Worm (Caenorhabditis elegans) whole organism, late embryonic: ENCODE measurements around the gene Y37D8A.6.

Experiments
- C08G9.2 ChIP-seq: sonication (generic microtip); optimal IDR thresholded peaks from 2 replicates; lab custom pipeline; 2016; ENCODE audit warnings: mild to moderate bottlenecking, missing genetic modification characterization, moderate library complexity, missing compliant biosample characterization
- C38D4.7 ChIP-seq: fragments of 200-800 bp; sonication (Bioruptor generic); optimal IDR thresholded peaks from 2 replicates; lab custom pipeline; 2018; ENCODE audit warnings: mild to moderate bottlenecking, missing genetic modification characterization, moderate library complexity, missing compliant biosample characterization
- F13H6.1 ChIP-seq: sonication (generic microtip); optimal IDR thresholded peaks from 2 replicates; lab custom pipeline; 2016; ENCODE audit warnings: missing genetic modification characterization, missing compliant biosample characterization
- K02D7.2 ChIP-seq: sonication (generic microtip); optimal IDR thresholded peaks from 2 replicates; lab custom pipeline; 2017; ENCODE audit warnings: mild to moderate bottlenecking, missing genetic modification characterization, missing compliant biosample characterization
- K09A11.1 ChIP-seq: sonication (generic microtip); optimal IDR thresholded peaks from 2 replicates; lab custom pipeline; 2017; ENCODE audit warnings: antibody characterized with exemption, mild to moderate bottlenecking, missing genetic modification characterization, missing compliant biosample characterization; ENCODE audit not compliant: insufficient read depth
- Y22D7AL.16 ChIP-seq: sonication (generic microtip); optimal IDR thresholded peaks from 2 replicates; lab custom pipeline; 2016; ENCODE audit warnings: missing genetic modification characterization, missing compliant biosample characterization
- ama-1 ChIP-seq: fragments of 150-350 bp; optimal IDR thresholded peaks from 2 replicates; lab custom pipeline; 2014
- ceh-19 ChIP-seq: fragments of 200-800 bp; sonication (Bioruptor generic); optimal IDR thresholded peaks from 2 replicates; lab custom pipeline; 2018; ENCODE audit warnings: mild to moderate bottlenecking, missing genetic modification characterization, missing compliant biosample characterization
- ceh-2 ChIP-seq: sonication (generic microtip); optimal IDR thresholded peaks from 2 replicates; lab custom pipeline; 2016; ENCODE audit warnings: missing genotype, missing genetic modification characterization, missing compliant biosample characterization
- ceh-24 ChIP-seq: sonication (generic microtip); optimal IDR thresholded peaks from 2 replicates; lab custom pipeline; 2016; ENCODE audit warnings: mild to moderate bottlenecking, missing genetic modification characterization, missing compliant biosample characterization
- ceh-34 ChIP-seq: sonication (generic microtip); optimal IDR thresholded peaks from 2 replicates; lab custom pipeline; 2016; ENCODE audit warnings: mild to moderate bottlenecking, missing genetic modification characterization, missing compliant biosample characterization
- ceh-45 ChIP-seq: fragments of 200-800 bp; sonication (Bioruptor generic); IDR thresholded peaks from 2 replicates; pipeline ENCODE4 v1.3.6; 2022; ENCODE audit warnings: missing genetic modification reagents, missing genetic modification characterization, missing compliant biosample characterization
- elt-2 ChIP-seq: sonication (generic microtip); optimal IDR thresholded peaks from 2 replicates; lab custom pipeline; 2016; ENCODE audit warnings: missing genetic modification reagents, missing genetic modification characterization, missing compliant biosample characterization
- elt-4 ChIP-seq: sonication (generic microtip); optimal IDR thresholded peaks from 2 replicates; lab custom pipeline; 2016; ENCODE audit warnings: missing genetic modification characterization, missing compliant biosample characterization
- ets-4 ChIP-seq: sonication (generic microtip); optimal IDR thresholded peaks from 2 replicates; lab custom pipeline; 2016; ENCODE audit warnings: missing genetic modification characterization, missing compliant biosample characterization
- eyg-1 ChIP-seq: sonication (generic microtip); optimal IDR thresholded peaks from 2 replicates; lab custom pipeline; 2016; ENCODE audit warnings: missing genotype, missing genetic modification characterization, missing compliant biosample characterization
- fax-1 ChIP-seq: sonication (generic microtip); optimal IDR thresholded peaks from 2 replicates; lab custom pipeline; 2016; ENCODE audit warnings: missing genotype, missing genetic modification characterization, missing compliant biosample characterization
- fkh-10 ChIP-seq: fragments of 150-350 bp; optimal IDR thresholded peaks from 2 replicates; lab custom pipeline; 2014; ENCODE audit warnings: missing biosample characterization, missing genetic modification reagents, missing genetic modification characterization
- hlh-6 ChIP-seq: sonication (generic microtip); optimal IDR thresholded peaks from 2 replicates; lab custom pipeline; 2016; ENCODE audit warnings: missing genotype, missing genetic modification characterization, missing compliant biosample characterization
- hlh-8 ChIP-seq: sonication (generic microtip); optimal IDR thresholded peaks from 2 replicates; lab custom pipeline; 2016; ENCODE audit warnings: missing genotype, missing genetic modification characterization, missing compliant biosample characterization
- lin-11 ChIP-seq: fragments of 200-800 bp; sonication (Bioruptor generic); optimal IDR thresholded peaks from 2 replicates; lab custom pipeline; 2018; ENCODE audit warnings: mild to moderate bottlenecking, missing genetic modification characterization, missing compliant biosample characterization
- madf-2 ChIP-seq: sonication (generic microtip); optimal IDR thresholded peaks from 2 replicates; lab custom pipeline; 2017; ENCODE audit warnings: missing genetic modification characterization, missing compliant biosample characterization
- nfya-1 ChIP-seq: sonication (generic microtip); optimal IDR thresholded peaks from 2 replicates; lab custom pipeline; 2017; ENCODE audit warnings: missing genetic modification characterization, mild to moderate bottlenecking, missing compliant biosample characterization, antibody characterized with exemption, moderate library complexity
- npax-4 ChIP-seq: sonication (generic microtip); optimal IDR thresholded peaks from 2 replicates; lab custom pipeline; 2016; ENCODE audit warnings: missing genetic modification characterization, missing compliant biosample characterization
- pag-3 ChIP-seq: sonication (generic microtip); optimal IDR thresholded peaks from 2 replicates; lab custom pipeline; 2016; ENCODE audit warnings: missing compliant biosample characterization, missing genetic modification characterization, borderline replicate concordance
- pat-9 ChIP-seq: fragments of 200-800 bp; sonication (Bioruptor generic); optimal IDR thresholded peaks from 2 replicates; lab custom pipeline; 2018; ENCODE audit warnings: mild to moderate bottlenecking, missing genetic modification characterization, moderate library complexity, missing compliant biosample characterization
- pax-1 ChIP-seq: fragments of 150-350 bp; optimal IDR thresholded peaks from 2 replicates; lab custom pipeline; 2014; ENCODE audit warnings: missing biosample characterization, missing genetic modification characterization
- pqm-1 ChIP-seq: sonication (generic microtip); optimal IDR thresholded peaks from 2 replicates; lab custom pipeline; 2016; ENCODE audit warnings: missing genetic modification characterization, missing compliant biosample characterization
- ref-2 ChIP-seq: sonication (generic microtip); optimal IDR thresholded peaks from 2 replicates; lab custom pipeline; 2016; ENCODE audit warnings: missing genetic modification characterization, missing compliant biosample characterization
- sox-2 ChIP-seq: fragments of 200-800 bp; sonication (Bioruptor generic); IDR thresholded peaks from 2 replicates; pipeline ENCODE4 v1.3.6; 2022; ENCODE audit warnings: missing genetic modification reagents, missing genetic modification characterization, missing compliant biosample characterization
- syd-9 ChIP-seq: sonication (generic microtip); optimal IDR thresholded peaks from 2 replicates; lab custom pipeline; 2016; ENCODE audit warnings: mild to moderate bottlenecking, missing genetic modification characterization, moderate library complexity, missing compliant biosample characterization
- tbx-2 ChIP-seq: sonication (generic microtip); optimal IDR thresholded peaks from 2 replicates; lab custom pipeline; 2016; ENCODE audit warnings: missing genetic modification characterization, missing compliant biosample characterization
- tbx-7 ChIP-seq: sonication (generic microtip); optimal IDR thresholded peaks from 2 replicates; lab custom pipeline; 2016; ENCODE audit warnings: missing genotype, missing genetic modification characterization, missing compliant biosample characterization
- unc-3 ChIP-seq, 2 experiments: fragments of 200-800 bp in 1 of 2; sonication (Bioruptor generic) in 1 of 2; sonication (generic microtip) in 1 of 2; conservative IDR thresholded peaks in 1 of 2; optimal IDR thresholded peaks in 1 of 2; 2 replicates each; pipeline versions ENCODE4 v1.3.6 to Lab custom; 2016 to 2022; ENCODE audit warnings: missing compliant biosample characterization in 2 of 2, missing genetic modification characterization in 2 of 2, missing genetic modification reagents in 1 of 2
- unc-42 ChIP-seq: sonication (generic microtip); optimal IDR thresholded peaks from 2 replicates; lab custom pipeline; 2016; ENCODE audit warnings: missing genotype, missing genetic modification characterization, missing compliant biosample characterization
- unc-55 ChIP-seq: sonication (generic microtip); optimal IDR thresholded peaks from 2 replicates; lab custom pipeline; 2017; ENCODE audit warnings: missing biosample characterization, missing genetic modification reagents, missing genetic modification characterization
- zip-5 ChIP-seq: sonication (generic microtip); optimal IDR thresholded peaks from 2 replicates; lab custom pipeline; 2016; ENCODE audit warnings: missing genetic modification characterization, missing compliant biosample characterization
- ztf-16 ChIP-seq: sonication (generic microtip); optimal IDR thresholded peaks from 2 replicates; lab custom pipeline; 2017; ENCODE audit warnings: missing genetic modification characterization, missing compliant biosample characterization

The Y37D8A.6 gene

DNA sequence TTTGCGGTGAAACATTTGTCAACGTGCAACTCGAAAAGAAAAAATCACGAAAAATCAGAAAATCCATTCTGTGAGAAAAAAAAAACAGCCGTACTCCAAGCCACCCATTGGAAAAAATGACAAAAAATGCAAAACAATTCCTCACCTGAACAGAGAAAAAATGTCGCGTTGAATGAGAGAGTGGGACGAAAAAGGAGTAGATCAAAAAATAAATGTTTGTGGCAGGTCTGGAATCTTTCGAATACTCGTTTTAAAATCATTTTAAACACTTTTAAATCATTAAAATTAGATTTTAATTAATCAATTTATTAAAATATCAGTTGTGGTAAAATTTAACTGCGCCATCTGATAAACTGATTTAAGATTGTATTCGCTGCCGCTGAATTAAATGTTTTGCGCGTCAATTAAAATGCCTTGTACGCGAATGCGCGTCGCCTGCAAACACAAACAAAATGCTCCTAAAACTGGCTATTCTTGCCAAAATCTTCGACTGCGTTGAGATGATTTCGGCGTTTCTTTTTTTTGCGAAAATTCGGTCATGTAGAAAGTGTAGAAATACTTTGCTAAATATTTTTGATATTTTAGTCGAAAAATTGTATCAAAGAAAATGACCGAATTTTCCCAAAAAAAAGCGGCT is at the start of gene Y37D8A.6:
TSS of gene Y37D8A.6 (minus strand) at position 238 of the 637 bp plus-strand sequence.
- TF ChIP-seq ceh-2 (no peak), pag-3 (tag; lab: Kevin White, UChicago) (no peak), nfya-1 (tag; lab: Kevin White, UChicago) (no peak), Y22D7AL.16 (tag; lab: Kevin White, UChicago) (no peak), ceh-45 (GFP tag; lab: Robert Waterston, UW) (no peak), elt-4 (no peak), hlh-6 (tag; lab: Kevin White, UChicago) (no peak), ama-1 (lab: Kevin White, UChicago) (no peak), unc-55 (GFP tag; lab: Kevin White, UChicago) (no peak), K02D7.2 (tag; lab: Kevin White, UChicago) (no peak), elt-2 (tag; lab: Kevin White, UChicago) (no peak), pqm-1 (tag; lab: Kevin White, UChicago) (no peak)

ce11 chrIII:12919882-12920281 is 49.8 kb upstream of the Y37D8A.6 start:
- TF ChIP-seq sox-2 (GFP tag; lab: Robert Waterston, UW) (no peak), pax-1 (tag; lab: Kevin White, UChicago) (peak; percentile 77), nfya-1 (tag; lab: Kevin White, UChicago) (peak; percentile 49), fkh-10 (GFP tag; lab: Kevin White, UChicago) (no peak), lin-11 (tag; lab: Kevin White, UChicago) (no peak), ceh-19 (peak; percentile 54), pqm-1 (tag; lab: Kevin White, UChicago) (no peak), C08G9.2 (tag; lab: Kevin White, UChicago) (no peak), ceh-2 (peak; percentile 53), unc-3 (GFP tag; conservative IDR thresholded peaks at IDR 0.05; lab: Robert Waterston, UW) (no peak), unc-3 (tag; optimal IDR thresholded peaks at IDR 0.05; lab: Kevin White, UChicago) (no peak), ref-2 (tag; lab: Kevin White, UChicago) (no peak), ceh-34 (tag; lab: Kevin White, UChicago) (peak; percentile 75), fax-1 (tag; lab: Kevin White, UChicago) (no peak), F13H6.1 (tag; lab: Kevin White, UChicago) (no peak), tbx-2 (tag; lab: Kevin White, UChicago) (peak; percentile 40), hlh-8 (tag; lab: Kevin White, UChicago) (no peak), npax-4 (tag; lab: Kevin White, UChicago) (no peak), ets-4 (peak; percentile 8), ceh-24 (tag; lab: Kevin White, UChicago) (no peak), zip-5 (tag; lab: Kevin White, UChicago) (no peak), C38D4.7 (GFP tag; lab: Kevin White, UChicago) (no peak)

DNA sequence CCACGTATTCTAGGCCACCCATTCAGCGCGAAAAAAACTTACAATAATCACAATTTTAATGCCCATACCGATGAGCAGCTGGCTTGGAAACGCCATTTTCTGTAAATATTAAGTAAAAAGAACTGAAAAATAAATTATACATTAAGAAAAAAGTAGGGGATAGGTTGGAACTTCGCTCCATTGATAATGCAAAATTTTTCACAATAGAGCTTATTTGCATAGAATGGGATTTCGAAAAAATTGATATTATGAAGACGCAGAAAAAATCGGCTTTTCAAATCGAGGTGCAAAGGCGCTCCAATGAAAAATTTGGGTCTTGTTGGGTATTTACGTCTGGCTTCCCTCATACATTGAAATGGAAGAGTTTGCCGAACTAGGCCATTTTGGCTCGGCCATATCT is 48.5 kb upstream of the Y37D8A.6 start, which contains the start of gene Y37D8A.16:
TSS of gene Y37D8A.16 (minus strand) at position 101 of the 400 bp plus-strand sequence.
- TF ChIP-seq ztf-16 (tag; lab: Kevin White, UChicago) (no peak), tbx-7 (no peak), ceh-45 (GFP tag; lab: Robert Waterston, UW) (no peak), pat-9 (tag; lab: Kevin White, UChicago) (no peak), syd-9 (tag; lab: Kevin White, UChicago) (no peak), pag-3 (tag; lab: Kevin White, UChicago) (no peak), K09A11.1 (no peak), madf-2 (tag; lab: Kevin White, UChicago) (no peak), eyg-1 (tag; lab: Kevin White, UChicago) (no peak), unc-42 (tag; lab: Kevin White, UChicago) (no peak)
